Worm (Caenorhabditis elegans) whole organism, L3 larva: ENCODE data around the gene pod-2.

Experiments
- ZK546.5 ChIP-seq: sonication (generic microtip); optimal IDR thresholded peaks from 2 replicates; lab custom pipeline; 2017; ENCODE audit warnings: missing biosample characterization, missing genetic modification characterization
- egl-27 ChIP-seq: sonication (generic microtip); optimal IDR thresholded peaks from 4 replicates; lab custom pipeline; 2017; ENCODE audit warnings: missing biosample characterization, missing genetic modification reagents, missing genetic modification characterization
- jun-1 ChIP-seq: fragments of 150-350 bp; optimal IDR thresholded peaks from 2 replicates; lab custom pipeline; 2014; ENCODE audit warnings: missing biosample characterization, missing genetic modification reagents, missing genetic modification characterization
- lin-39 ChIP-seq: fragments of 150-350 bp; optimal IDR thresholded peaks from 2 replicates; lab custom pipeline; 2018; ENCODE audit warnings: missing biosample characterization, missing genetic modification reagents, missing genetic modification characterization
- nhr-11 ChIP-seq: fragments of 150-350 bp; optimal IDR thresholded peaks from 2 replicates; lab custom pipeline; 2014; ENCODE audit warnings: missing biosample characterization, missing genetic modification characterization
- nhr-25 ChIP-seq: sonication (generic microtip); optimal IDR thresholded peaks from 2 replicates; lab custom pipeline; 2017; ENCODE audit warnings: missing biosample characterization, missing genetic modification characterization
- nhr-76 ChIP-seq: fragments of 150-350 bp; sonication (generic microtip); optimal IDR thresholded peaks from 5 replicates; lab custom pipeline; 2014; ENCODE audit warnings: missing biosample characterization, missing genetic modification characterization
- nhr-77 ChIP-seq: fragments of 150-350 bp; optimal IDR thresholded peaks from 2 replicates; lab custom pipeline; 2014; ENCODE audit warnings: missing biosample characterization, missing genetic modification characterization
- pha-4 ChIP-seq: fragments of 150-350 bp; optimal IDR thresholded peaks from 2 replicates; lab custom pipeline; 2014; ENCODE audit warnings: missing biosample characterization, missing genetic modification reagents, missing genetic modification characterization
- pqm-1 ChIP-seq: fragments of 150-350 bp; optimal IDR thresholded peaks from 2 replicates; lab custom pipeline; 2017; ENCODE audit warnings: missing biosample characterization, missing genetic modification characterization, inconsistent platforms
- tbx-2 ChIP-seq: sonication (generic microtip); optimal IDR thresholded peaks from 2 replicates; lab custom pipeline; 2016; ENCODE audit warnings: mild to moderate bottlenecking, missing genetic modification characterization, missing compliant biosample characterization
- ztf-11 ChIP-seq: fragments of 150-350 bp; optimal IDR thresholded peaks from 2 replicates; lab custom pipeline; 2014; ENCODE audit warnings: missing biosample characterization, missing genetic modification characterization

- TF ChIP-seq lin-39 (tag; lab: Kevin White, UChicago) (no peak), tbx-2 (tag; lab: Kevin White, UChicago) (no peak), ztf-11 (tag; lab: Kevin White, UChicago) (no peak), pqm-1 (tag; lab: Kevin White, UChicago) (no peak), jun-1 (tag; lab: Kevin White, UChicago) (no peak), nhr-25 (peak; percentile 44), egl-27 (tag; lab: Kevin White, UChicago) (no peak), nhr-76 (no peak), pha-4 (tag; lab: Kevin White, UChicago) (no peak), nhr-77 (tag; lab: Kevin White, UChicago) (no peak), nhr-11 (tag; lab: Kevin White, UChicago) (no peak), ZK546.5 (tag; lab: Kevin White, UChicago) (no peak)
Measured at ce11 chrII:1141720-1142574, 5.4 kb downstream of the pod-2 start.
